Fruit fly (Drosophila melanogaster): ENCODE results near the gene CG4267.

- TF ChIP-seq psq (optimal IDR thresholded peaks at IDR 0.05) (no peak), insv (optimal IDR thresholded peaks at IDR 0.05) (no peak), ttk (optimal IDR thresholded peaks at IDR 0.05) (no peak), h (optimal IDR thresholded peaks at IDR 0.05) (no peak)
Measured at dm6 chr2L:2242783-2243182, 605 bp downstream of the CG4267 start.

All from Kc167 (cell line).